Worm (Caenorhabditis elegans): ENCODE results near the gene C55A6.3.
"Not testable (repeated sequence)": the region's sequence is repeated elsewhere in the genome, so short reads cannot be mapped to it uniquely, and the experiment has no call there.

The C55A6.3 gene

ce11 chrV:11478028-11478427 lies 35.3 kb downstream of the C55A6.3 start:
- TF ChIP-seq F33H1.4 (GFP tag; IDR thresholded peaks at IDR 0.05) (peak; percentile 26), efl-1 (GFP tag; optimal IDR thresholded peaks at IDR 0.05) (peak; percentile 0), attf-6 (GFP tag; IDR thresholded peaks at IDR 0.05) (peak; percentile 49; the same call in 1 of the 2 replicates), D2030.7 (GFP tag; IDR thresholded peaks at IDR 0.05) (peak; percentile 81), snpc-3.4 (tag; optimal IDR thresholded peaks at IDR 0.05) (peak; percentile 47), F39B2.1 (GFP tag; IDR thresholded peaks at IDR 0.05) (peak; percentile 8; the same call in 1 of the 2 replicates), xnd-1 (tag; optimal IDR thresholded peaks at IDR 0.05) (peak; percentile 12), F49E8.2 (tag; optimal IDR thresholded peaks at IDR 0.05; ENCODE audit: insufficient read depth) (peak; percentile 33), snpc-4 (GFP tag; optimal IDR thresholded peaks at IDR 0.05) (peak; percentile 76), snpc-4 (tag; optimal IDR thresholded peaks at IDR 0.05) (peak; percentile 56 to 92 (median 84)), madf-8 (GFP tag; conservative IDR thresholded peaks at IDR 0.05) (peak; percentile 35; the same call in 1 of the 2 replicates), dox-1 (GFP tag; IDR thresholded peaks at IDR 0.05) (peak; percentile 66), tbp1 (GFP tag; optimal IDR thresholded peaks at IDR 0.05) (peak; percentile 53), snpc-1.1 (tag; optimal IDR thresholded peaks at IDR 0.05; ENCODE audit: insufficient read depth) (peak; percentile 91), ekl-4 (GFP tag; IDR thresholded peaks at IDR 0.05) (0 out of 2 replicates have a peak, but pooled peaks have one; percentile 62), B0336.3 (GFP tag; IDR thresholded peaks at IDR 0.05) (peak; percentile 46; the same call in 1 of the 2 replicates), lsl-1 (GFP tag; optimal IDR thresholded peaks at IDR 0.05) (peak; percentile 31), hmg-1.2 (GFP tag; IDR thresholded peaks at IDR 0.05) (peak; percentile 54), rcor-1 (GFP tag; IDR thresholded peaks at IDR 0.05) (peak; percentile 33; the same call in 1 of the 2 replicates)

DNA sequence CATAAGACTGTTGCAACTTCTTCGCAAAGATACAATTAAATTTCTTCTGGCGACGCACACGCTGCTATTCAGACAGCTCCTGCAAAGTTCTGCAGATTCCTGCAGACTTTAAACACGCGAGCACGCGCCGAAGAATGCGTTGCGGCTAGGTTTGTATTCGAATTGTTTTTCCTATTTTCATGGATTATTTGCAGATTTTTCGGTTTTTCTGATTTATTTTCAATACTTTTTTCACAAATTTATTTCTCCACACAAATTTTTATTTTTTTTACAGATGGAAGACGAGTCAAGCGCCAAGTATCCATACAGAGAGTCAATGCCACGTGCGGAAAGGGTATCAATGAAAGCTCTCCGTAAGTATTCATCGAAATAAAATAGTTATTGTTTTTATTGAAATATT lies 37.7 kb downstream of the C55A6.3 start, which contains the start of gene T11F9.7:
Gene T11F9.7, plus strand, starts transcription at position 301 of the 400 bp plus-strand sequence.
- not testable (repeated sequence) for TF ChIP-seq mxl-1 (tag; optimal IDR thresholded peaks at IDR 0.05); lsl-1 (GFP tag; optimal IDR thresholded peaks at IDR 0.05); nhr-120 (GFP tag; IDR thresholded peaks at IDR 0.05)

DNA sequence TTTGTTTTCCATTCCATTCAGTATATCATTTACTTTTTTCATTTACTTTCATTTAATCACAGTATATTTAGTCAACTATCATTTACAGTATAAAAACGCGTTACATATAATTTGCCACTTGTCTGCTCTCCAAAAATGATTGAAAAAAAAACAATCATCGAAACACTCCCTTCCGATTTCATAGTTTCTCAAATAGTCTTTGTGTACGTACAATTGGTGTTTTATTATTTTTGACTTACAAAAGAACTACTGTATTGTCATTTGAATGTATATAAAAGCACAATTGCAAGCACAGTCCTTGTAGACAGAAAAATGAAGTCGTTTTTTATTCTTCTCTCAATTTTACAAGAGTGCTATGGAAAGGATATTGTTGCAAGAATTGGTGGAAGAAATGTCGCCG lies 38.9 kb downstream of the C55A6.3 start, which contains the start of gene nas-22:
Gene nas-22, plus strand, starts transcription at position 301 of the 400 bp plus-strand sequence.
- TF ChIP-seq C17E4.6 (GFP tag; IDR thresholded peaks at IDR 0.05) (no peak), tbx-9 (tag; optimal IDR thresholded peaks at IDR 0.05; ENCODE audit: borderline replicate concordance) (no peak), rpc-1 (optimal IDR thresholded peaks at IDR 0.05) (no peak), rpc-1 (tag; optimal IDR thresholded peaks at IDR 0.05) (no peak), Y95B8A.8 (GFP tag; IDR thresholded peaks at IDR 0.05) (no peak), let-607 (tag; optimal IDR thresholded peaks at IDR 0.05) (no peak), hmg-1.2 (GFP tag; IDR thresholded peaks at IDR 0.05) (no peak), cebp-2 (GFP tag; IDR thresholded peaks at IDR 0.05) (no peak), B0261.1 (tag; optimal IDR thresholded peaks at IDR 0.05) (no peak), ceh-58 (GFP tag; IDR thresholded peaks at IDR 0.05) (no peak), nhr-80 (tag; optimal IDR thresholded peaks at IDR 0.05) (no peak), Y53F4B.3 (GFP tag; IDR thresholded peaks at IDR 0.05) (no peak), ekl-4 (GFP tag; IDR thresholded peaks at IDR 0.05) (no peak), madf-10 (tag; optimal IDR thresholded peaks at IDR 0.05) (no peak), attf-5 (GFP tag; optimal IDR thresholded peaks at IDR 0.05) (no peak), K11D2.4 (GFP tag; IDR thresholded peaks at IDR 0.05) (no peak), athp-1 (tag; optimal IDR thresholded peaks at IDR 0.05) (no peak), hsf-1 (GFP tag; IDR thresholded peaks at IDR 0.05) (no peak), madf-8 (GFP tag; conservative IDR thresholded peaks at IDR 0.05) (no peak), lin-35 (GFP tag; optimal IDR thresholded peaks at IDR 0.05) (no peak), F55B11.4 (tag; optimal IDR thresholded peaks at IDR 0.05; ENCODE audit: borderline replicate concordance, insufficient read depth) (no peak)
